Worm (Caenorhabditis elegans) whole organism, mixed stage, embryonic: Measurements from ENCODE around the gene str-144.

Experiments
- elt-3 ChIP-seq: fragments of 150-350 bp; optimal IDR thresholded peaks from 2 replicates; lab custom pipeline; 2014; ENCODE audit warnings: missing biosample characterization, missing genetic modification characterization
- flh-1 ChIP-seq: fragments of 200-800 bp; sonication (Bioruptor generic); optimal IDR thresholded peaks from 2 replicates; lab custom pipeline; 2018; ENCODE audit warnings: mild to moderate bottlenecking, missing genetic modification characterization, moderate library complexity, missing compliant biosample characterization
- sptf-1 ChIP-seq: sonication (generic microtip); optimal IDR thresholded peaks from 2 replicates; lab custom pipeline; 2017; ENCODE audit warnings: mild to moderate bottlenecking, missing genetic modification characterization, moderate library complexity, missing compliant biosample characterization
- unc-62 ChIP-seq: fragments of 150-350 bp; optimal IDR thresholded peaks from 2 replicates; lab custom pipeline; 2014; ENCODE audit warnings: missing biosample characterization, missing genetic modification reagents, missing genetic modification characterization

ce11 chrV:8099306-8099705 lies 27.4 kb upstream of the str-144 start, which contains the start of gene sdz-23:
- no peak for TF ChIP-seq unc-62 (GFP tag; lab: Kevin White, UChicago)
- no peak for TF ChIP-seq elt-3 (tag; lab: Kevin White, UChicago)
- no peak for TF ChIP-seq flh-1 (GFP tag; lab: Kevin White, UChicago)
- no peak for TF ChIP-seq sptf-1
